Worm (Caenorhabditis elegans): Measurements from ENCODE around the gene T12B3.3.
A peak's percentile ranks its signal among the peaks of the same experiment; 100 is the strongest.

T12B3.3 gene

ce11 chrIV:7424198-7424597, 49.3 kb downstream of the T12B3.3 start, which contains the start of gene unc-82:
TSS of gene unc-82 (plus strand) at chrIV:7424498.
- no peak for TF ChIP-seq bed-1 (GFP tag; IDR thresholded peaks at IDR 0.05)
- no peak for TF ChIP-seq dox-1 (GFP tag; IDR thresholded peaks at IDR 0.05)
- TF ChIP-seq chd-7 (tag; optimal IDR thresholded peaks at IDR 0.05), result no peak
- no peak for TF ChIP-seq hmg-1.2 (GFP tag; IDR thresholded peaks at IDR 0.05)
- no peak for TF ChIP-seq let-526 (GFP tag; IDR thresholded peaks at IDR 0.05)
- no peak for TF ChIP-seq repo-1 (tag; optimal IDR thresholded peaks at IDR 0.05)
- TF ChIP-seq lsy-27 (tag; optimal IDR thresholded peaks at IDR 0.05; ENCODE audit: borderline replicate concordance, insufficient read depth), result no peak
- TF ChIP-seq sea-2 (GFP tag; IDR thresholded peaks at IDR 0.05), result no peak
- no peak for TF ChIP-seq somi-1 (GFP tag; optimal IDR thresholded peaks at IDR 0.05)
- TF ChIP-seq ets-4 (GFP tag; optimal IDR thresholded peaks at IDR 0.05), result no peak
- TF ChIP-seq tlf-1 (GFP tag; optimal IDR thresholded peaks at IDR 0.05), result no peak
- TF ChIP-seq aptf-3 (GFP tag; IDR thresholded peaks at IDR 0.05), result no peak
- no peak for TF ChIP-seq egrh-3 (GFP tag; IDR thresholded peaks at IDR 0.05)
- TF ChIP-seq egl-44 (GFP tag; IDR thresholded peaks at IDR 0.05), result no peak
- no peak for TF ChIP-seq snpc-1.1 (tag; optimal IDR thresholded peaks at IDR 0.05; ENCODE audit: insufficient read depth)
- TF ChIP-seq ztf-6 (GFP tag; IDR thresholded peaks at IDR 0.05), result no peak
- TF ChIP-seq hmg-20 (GFP tag; IDR thresholded peaks at IDR 0.05), result no peak
- no peak for TF ChIP-seq F52B5.7 (tag; optimal IDR thresholded peaks at IDR 0.05)
- no peak for TF ChIP-seq madf-8 (GFP tag; conservative IDR thresholded peaks at IDR 0.05)
- no peak for TF ChIP-seq nfya-1 (tag; optimal IDR thresholded peaks at IDR 0.05; ENCODE audit: borderline replicate concordance, insufficient read depth)

ce11 chrIV:7426055-7426454, 51.1 kb downstream of the T12B3.3 start:
- no peak for TF ChIP-seq ztf-25 (GFP tag; IDR thresholded peaks at IDR 0.05)
- TF ChIP-seq somi-1 (GFP tag; optimal IDR thresholded peaks at IDR 0.05), result peak; percentile 9
- TF ChIP-seq snpc-1.3 (tag; optimal IDR thresholded peaks at IDR 0.05; ENCODE audit: insufficient read depth), result no peak

All from whole organism, young adult.